Worm (Caenorhabditis elegans) whole organism, L4/young adult: Measurements from ENCODE around the gene C38C5.1.

Experiments used
- W03F9.2 ChIP-seq: fragments of 150-350 bp; optimal IDR thresholded peaks from 2 replicates; lab custom pipeline; 2014; ENCODE audit warnings: missing biosample characterization, missing genetic modification characterization
- dao-5 ChIP-seq: sonication (generic microtip); optimal IDR thresholded peaks from 2 replicates; lab custom pipeline; 2016; ENCODE audit warnings: missing genotype, missing genetic modification characterization, moderate library complexity, missing compliant biosample characterization
- him-1 ChIP-seq: sonication (generic microtip); optimal IDR thresholded peaks from 2 replicates; lab custom pipeline; 2016; ENCODE audit warnings: missing genotype, missing genetic modification reagents, missing genetic modification characterization, missing compliant biosample characterization

The C38C5.1 gene

DNA sequence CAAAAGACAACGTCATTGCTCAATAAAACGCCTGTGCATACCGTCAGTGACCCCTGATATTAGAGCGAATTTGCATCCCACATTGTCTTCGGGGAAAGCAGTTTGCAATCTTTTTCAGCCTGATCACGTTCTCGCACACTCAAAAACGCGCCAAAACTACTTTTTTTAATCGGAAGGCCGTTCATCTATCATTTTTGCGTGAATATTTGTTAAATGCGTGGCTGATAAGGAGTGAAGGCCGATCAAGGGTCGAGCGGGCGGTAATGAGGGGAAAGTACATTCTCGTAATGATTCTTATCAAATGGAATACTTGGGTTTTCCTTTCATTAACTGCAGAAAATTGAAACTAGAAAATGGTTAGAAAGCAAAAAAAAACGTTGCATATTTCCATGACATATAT is 33.6 kb upstream of the C38C5.1 start:
- TF ChIP-seq W03F9.2 (tag; lab: Kevin White, UChicago) (no peak), dao-5 (tag; lab: Kevin White, UChicago) (no peak), him-1 (tag; lab: Kevin White, UChicago) (no peak)

DNA sequence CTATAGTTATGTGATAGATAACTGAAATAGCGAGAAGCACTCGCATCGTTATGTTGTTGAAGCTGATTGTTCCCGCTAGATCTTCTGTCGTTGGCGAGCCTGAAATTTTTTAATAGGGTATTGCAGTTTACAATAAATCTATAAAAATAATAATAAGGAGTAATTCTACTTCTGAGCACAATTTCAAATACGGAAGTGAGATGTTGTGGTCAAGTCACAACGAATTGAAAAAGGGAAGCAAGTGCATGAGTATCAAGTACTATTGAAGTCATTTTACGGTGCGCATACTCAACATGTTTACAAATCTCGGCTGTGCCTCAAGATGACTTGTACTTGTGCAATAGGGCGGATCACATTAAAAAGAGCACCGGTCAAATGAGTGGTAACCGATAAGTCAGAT is 19.4 kb upstream of the C38C5.1 start, which contains the start of gene lgx-1:
Gene lgx-1, minus strand, starts transcription at position 101 of the 400 bp plus-strand sequence.
- TF ChIP-seq dao-5 (tag; lab: Kevin White, UChicago) (no peak), W03F9.2 (tag; lab: Kevin White, UChicago) (no peak), him-1 (tag; lab: Kevin White, UChicago) (no peak)

DNA sequence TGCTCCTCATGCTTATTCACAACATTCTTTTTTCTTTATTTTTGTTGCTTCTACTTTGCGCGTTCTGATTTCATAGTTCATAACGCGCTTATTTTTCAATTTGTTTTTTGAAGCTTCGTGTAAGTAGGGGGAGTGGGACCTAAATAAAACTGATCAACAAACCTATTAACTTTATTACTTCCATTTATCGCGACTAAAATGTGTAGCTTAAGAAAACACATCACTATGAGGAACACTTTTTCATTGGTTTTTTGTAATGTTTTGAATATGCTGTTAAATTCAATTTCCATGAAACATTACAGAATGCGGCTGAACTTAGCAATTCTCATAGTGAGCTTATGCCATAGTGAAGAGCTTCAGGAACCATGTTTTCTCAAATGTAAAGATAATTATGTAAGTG is 14.2 kb upstream of the C38C5.1 start, which contains the start of gene C54G7.1:
Gene C54G7.1, plus strand, starts transcription at position 301 of the 400 bp plus-strand sequence.
- TF ChIP-seq dao-5 (tag; lab: Kevin White, UChicago) (no peak), him-1 (tag; lab: Kevin White, UChicago) (no peak), W03F9.2 (tag; lab: Kevin White, UChicago) (no peak)

DNA sequence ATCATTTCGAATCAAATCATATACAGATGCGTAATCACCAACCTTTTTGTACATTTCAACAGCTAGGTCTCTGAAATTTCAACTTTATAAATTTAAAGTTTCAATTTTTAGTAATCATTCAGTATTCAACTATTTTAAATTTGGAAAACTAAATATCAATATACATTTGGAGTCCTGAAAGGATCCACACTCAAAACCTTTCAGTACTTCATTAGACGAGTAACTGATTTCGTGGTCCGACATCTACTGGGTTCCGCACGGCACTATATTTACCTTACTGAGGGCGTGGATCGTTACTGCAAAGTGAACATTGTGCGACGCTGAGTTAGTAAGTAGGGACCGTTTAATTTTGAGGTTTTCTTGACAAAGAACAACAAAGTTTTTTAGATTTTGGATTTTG is 10.0 kb upstream of the C38C5.1 start:
- TF ChIP-seq dao-5 (tag; lab: Kevin White, UChicago) (no peak), him-1 (tag; lab: Kevin White, UChicago) (no peak), W03F9.2 (tag; lab: Kevin White, UChicago) (no peak)

DNA sequence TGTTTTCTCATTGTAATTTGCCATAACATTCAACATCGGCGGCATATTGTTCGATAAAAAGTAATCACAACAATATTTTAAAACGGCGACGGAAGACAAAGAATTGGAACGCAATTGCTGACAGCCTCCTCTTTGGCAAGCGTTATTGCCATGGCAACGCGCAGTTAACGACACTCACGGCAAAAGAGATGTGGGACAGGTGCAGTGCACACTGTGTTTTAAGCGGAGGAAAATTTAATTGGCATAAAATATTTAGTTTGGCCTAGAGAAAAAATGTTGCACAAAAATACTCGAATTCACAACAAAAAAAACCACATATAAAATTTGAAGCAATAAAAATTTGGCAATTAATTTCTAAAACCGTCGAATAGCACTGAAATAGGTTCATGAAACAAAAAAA is 5.2 kb upstream of the C38C5.1 start, which contains the start of gene ifta-1:
Gene ifta-1, minus strand, starts transcription at position 101 of the 400 bp plus-strand sequence.
- TF ChIP-seq W03F9.2 (tag; lab: Kevin White, UChicago) (no peak), him-1 (tag; lab: Kevin White, UChicago) (no peak), dao-5 (tag; lab: Kevin White, UChicago) (no peak)

DNA sequence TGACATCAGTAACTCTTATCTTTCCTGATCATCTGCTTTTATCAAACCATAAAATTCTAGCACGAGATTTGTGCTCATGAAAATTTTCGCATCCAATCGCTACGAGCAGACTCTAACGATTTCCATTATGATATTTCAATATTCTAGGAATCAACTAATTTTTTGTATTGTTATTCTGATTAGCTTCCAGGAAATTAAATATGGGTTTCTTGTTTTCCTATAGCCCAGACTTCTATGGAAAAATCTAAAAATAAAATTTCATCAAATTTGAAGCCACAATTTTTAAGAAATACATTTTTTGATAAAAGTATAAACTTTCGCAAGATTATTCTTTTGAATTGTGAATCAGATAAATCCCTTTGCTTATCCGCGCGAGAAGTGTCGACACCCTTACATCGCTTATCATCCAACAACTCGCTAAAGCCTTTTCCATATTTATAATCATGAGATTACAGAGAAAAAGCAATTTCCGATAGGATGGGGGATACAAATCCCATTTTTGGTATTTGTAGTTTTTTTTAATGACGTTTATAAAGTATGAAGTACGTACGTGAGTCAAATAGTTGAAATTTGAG is 2.7 kb upstream of the C38C5.1 start:
- TF ChIP-seq him-1 (tag; lab: Kevin White, UChicago): no peak
- TF ChIP-seq dao-5 (tag; lab: Kevin White, UChicago): no peak
- no peak for TF ChIP-seq W03F9.2 (tag; lab: Kevin White, UChicago)

DNA sequence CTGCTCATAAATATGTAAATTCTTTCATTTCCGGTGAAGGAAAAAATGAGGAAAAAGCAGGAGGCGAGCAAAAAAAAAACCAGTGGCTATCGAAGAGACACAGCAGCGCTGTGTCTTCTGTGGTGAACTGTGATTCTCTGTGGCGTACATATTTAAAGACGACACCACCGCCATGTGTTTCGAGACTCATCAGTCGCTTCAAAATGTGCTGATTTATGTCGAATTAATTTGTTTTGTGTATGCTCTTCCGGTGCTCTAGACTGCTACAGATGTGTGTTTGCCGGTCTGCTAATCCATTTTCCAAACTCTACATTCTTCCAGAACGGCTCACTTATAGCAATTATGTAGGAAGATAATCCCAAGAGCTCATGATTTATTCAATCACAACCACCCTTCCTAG is 7.6 kb downstream of the C38C5.1 start:
- TF ChIP-seq W03F9.2 (tag; lab: Kevin White, UChicago) (no peak), him-1 (tag; lab: Kevin White, UChicago) (no peak), dao-5 (tag; lab: Kevin White, UChicago) (no peak)

DNA sequence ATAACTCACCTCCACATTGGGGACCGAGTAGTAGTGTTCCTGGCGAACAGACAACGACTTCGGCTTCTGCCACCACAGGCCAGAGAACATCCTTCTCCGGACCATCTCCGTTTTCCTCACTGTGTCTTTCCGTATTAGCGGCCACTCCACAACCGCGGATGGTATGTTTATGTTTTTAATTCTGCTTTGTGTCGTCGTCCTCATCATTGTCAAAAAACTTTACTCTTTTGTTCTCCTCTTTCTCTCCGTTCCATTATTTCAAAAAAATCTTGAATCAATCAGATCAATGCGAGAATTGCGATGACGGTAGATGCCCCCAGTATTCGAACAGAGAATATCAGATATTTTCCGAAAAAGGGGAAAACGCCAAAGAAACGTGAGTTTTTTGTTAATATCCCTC is 9.6 kb downstream of the C38C5.1 start, which contains the start of gene mec-2:
Gene mec-2, plus strand, starts transcription at position 301 of the 400 bp plus-strand sequence.
- TF ChIP-seq W03F9.2 (tag; lab: Kevin White, UChicago): no peak
- TF ChIP-seq him-1 (tag; lab: Kevin White, UChicago): no peak
- no peak for TF ChIP-seq dao-5 (tag; lab: Kevin White, UChicago)

DNA sequence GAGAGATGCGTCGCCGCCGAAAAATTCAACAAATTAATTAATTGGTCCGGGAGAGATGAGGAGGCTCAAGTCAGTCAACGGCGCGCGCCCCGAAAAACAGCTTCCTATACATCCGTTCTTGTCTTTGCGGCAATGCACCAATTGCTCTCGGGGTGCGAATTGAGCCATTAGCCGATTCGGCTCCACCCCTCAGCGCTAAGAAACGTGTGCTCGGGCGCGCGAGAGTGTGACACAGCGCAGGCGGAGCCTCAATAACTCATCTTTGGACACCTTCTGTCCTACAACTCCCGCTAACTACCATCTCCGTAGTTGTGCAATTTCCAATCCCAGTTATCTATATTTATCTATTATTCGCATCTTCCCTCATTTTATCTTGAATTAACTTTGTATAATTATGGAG is 14.8 kb downstream of the C38C5.1 start:
- no peak for TF ChIP-seq W03F9.2 (tag; lab: Kevin White, UChicago)
- no peak for TF ChIP-seq him-1 (tag; lab: Kevin White, UChicago)
- no peak for TF ChIP-seq dao-5 (tag; lab: Kevin White, UChicago)

DNA sequence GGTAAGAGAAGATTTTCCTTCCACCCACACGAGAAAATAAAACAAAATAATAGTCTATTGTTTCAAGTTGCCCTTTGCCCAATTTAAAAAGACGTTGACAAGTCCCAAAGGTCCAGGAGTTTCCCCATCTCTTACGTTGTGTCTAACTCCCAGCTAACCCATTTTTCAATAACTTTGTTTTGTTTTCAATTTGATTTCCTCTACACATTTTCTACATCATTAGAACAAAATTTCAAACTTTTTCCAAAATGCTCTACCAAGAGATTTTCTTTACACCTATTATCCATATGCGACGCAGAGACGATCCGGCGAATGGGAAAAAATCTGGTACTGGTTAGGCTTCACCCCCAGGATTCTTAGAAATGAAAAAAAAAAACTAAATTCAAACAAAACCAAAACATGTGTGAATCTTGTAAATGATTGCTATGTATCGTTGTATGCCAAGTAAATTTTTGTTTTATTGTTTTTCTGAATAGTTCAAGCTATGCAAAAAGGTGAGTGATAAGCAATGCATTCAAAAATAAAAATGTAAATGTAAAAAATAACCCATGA is 21.9 kb downstream of the C38C5.1 start:
- TF ChIP-seq dao-5 (tag; lab: Kevin White, UChicago): no peak
- no peak for TF ChIP-seq W03F9.2 (tag; lab: Kevin White, UChicago)
- TF ChIP-seq him-1 (tag; lab: Kevin White, UChicago): no peak

DNA sequence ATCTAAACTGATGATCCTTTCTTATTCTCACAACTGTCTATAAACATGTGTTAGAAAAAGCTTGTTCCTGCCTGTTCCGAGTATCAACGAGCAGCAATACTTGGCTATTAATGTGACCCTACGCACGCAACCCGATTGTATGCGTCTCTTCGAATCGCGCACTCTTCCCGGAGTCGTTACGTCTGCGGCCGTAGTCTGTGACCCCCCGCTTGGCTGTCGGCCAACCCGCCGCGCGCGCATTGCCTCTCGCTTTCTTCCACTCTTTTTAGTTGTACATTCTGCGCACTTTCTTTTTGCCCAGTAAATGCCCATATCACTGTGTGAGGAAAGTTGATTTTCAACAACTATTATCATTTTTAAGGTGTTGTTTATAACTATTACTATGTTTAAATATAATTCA is 34.0 kb downstream of the C38C5.1 start:
- TF ChIP-seq dao-5 (tag; lab: Kevin White, UChicago) (no peak), W03F9.2 (tag; lab: Kevin White, UChicago) (no peak), him-1 (tag; lab: Kevin White, UChicago) (no peak)

DNA sequence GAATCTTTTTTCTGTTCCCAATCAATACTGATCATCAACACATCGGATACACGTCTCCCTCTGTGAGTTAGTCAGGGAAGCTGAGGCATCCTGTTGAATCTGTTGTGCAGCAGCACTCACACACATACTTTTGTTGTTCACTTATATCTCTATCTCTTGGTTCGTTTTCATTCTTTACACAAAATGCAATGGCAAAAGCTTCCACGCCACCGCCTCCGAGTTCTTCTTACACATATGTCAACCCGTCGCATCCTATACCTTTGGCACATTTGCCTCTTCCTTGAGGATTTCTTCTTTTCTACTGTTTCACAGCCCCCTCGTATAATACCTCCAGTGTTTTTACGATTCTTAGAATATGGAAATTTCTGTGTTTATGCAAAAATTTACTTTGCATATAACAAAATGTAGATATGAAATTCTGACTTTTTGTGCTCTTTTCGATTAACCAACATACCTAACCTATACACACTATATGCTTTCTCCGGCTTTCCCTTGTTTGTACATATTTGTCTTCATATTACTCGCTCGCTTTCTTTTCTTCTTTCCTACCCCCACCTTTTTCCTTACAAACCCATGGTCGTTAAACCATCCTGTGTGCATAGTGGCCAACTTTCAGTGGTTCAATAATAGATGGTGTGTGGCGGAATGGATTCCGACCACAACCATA is 34.8 kb downstream of the C38C5.1 start, which contains the start of gene unc-97:
Gene unc-97, plus strand, starts transcription at position 617 of the 667 bp plus-strand sequence.
- TF ChIP-seq him-1 (tag; lab: Kevin White, UChicago) (no peak), W03F9.2 (tag; lab: Kevin White, UChicago) (no peak)

DNA sequence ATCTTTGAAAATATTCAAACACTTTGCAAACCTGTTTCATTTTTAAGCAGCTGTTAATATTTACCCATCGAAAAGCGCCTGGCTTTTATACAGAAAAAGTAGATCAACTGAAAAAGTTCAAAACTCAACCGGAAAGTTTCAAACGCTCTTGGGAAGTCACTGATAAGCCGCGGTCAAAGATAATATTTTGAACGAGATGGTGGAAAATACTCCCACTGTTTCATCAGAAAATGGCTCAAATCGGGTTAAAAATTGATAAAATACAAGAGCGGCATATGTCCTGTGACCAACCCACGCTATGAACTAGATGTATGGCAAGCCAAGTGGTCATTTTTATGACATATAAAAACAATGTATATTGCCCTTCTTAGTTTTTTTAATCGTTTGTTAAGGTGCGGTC is 41.4 kb downstream of the C38C5.1 start, which contains the start of gene sulp-2:
Gene sulp-2, minus strand, starts transcription at position 107 of the 400 bp plus-strand sequence.
- no peak for TF ChIP-seq him-1 (tag; lab: Kevin White, UChicago)
- no peak for TF ChIP-seq W03F9.2 (tag; lab: Kevin White, UChicago)
